Worm (Caenorhabditis elegans) whole organism, young adult: ENCODE results near the gene T10B5.10.

Experiments
- aptf-3 ChIP-seq: fragments of 200-800 bp; sonication (Bioruptor generic); IDR thresholded peaks from 2 replicates; pipeline ENCODE4 v1.3.6; 2022; ENCODE audit warnings: missing genetic modification characterization, missing compliant biosample characterization
- hsf-1 ChIP-seq: fragments of 200-800 bp; sonication (Bioruptor generic); IDR thresholded peaks from 2 replicates; pipeline ENCODE4 v1.3.6; 2022; ENCODE audit warnings: missing genetic modification reagents, missing genetic modification characterization, missing compliant biosample characterization
- nhr-120 ChIP-seq: fragments of 200-800 bp; sonication (Bioruptor generic); IDR thresholded peaks from 2 replicates; pipeline ENCODE4 v1.3.6; 2022; ENCODE audit warnings: missing genetic modification characterization, missing compliant biosample characterization
- rcor-1 ChIP-seq: fragments of 200-800 bp; sonication (Bioruptor generic); IDR thresholded peaks from 2 replicates; pipeline ENCODE4 v1.3.6; 2022; ENCODE audit warnings: missing genetic modification reagents, missing genetic modification characterization, missing compliant biosample characterization
- unc-62 ChIP-seq: fragments of 150-350 bp; optimal IDR thresholded peaks from 2 replicates; lab custom pipeline; 2014; ENCODE audit warnings: missing biosample characterization, missing genetic modification reagents, missing genetic modification characterization

- no peak for TF ChIP-seq unc-62 (GFP tag; lab: Kevin White, UChicago)
- no peak for TF ChIP-seq aptf-3
- TF ChIP-seq rcor-1: no peak
- no peak for TF ChIP-seq hsf-1 (GFP tag; lab: Robert Waterston, UW)
- no peak for TF ChIP-seq nhr-120 (GFP tag; lab: Robert Waterston, UW)
Measured at ce11 chrV:1862954-1863353, 6.9 kb upstream of the T10B5.10 start.
